Fruit fly (Drosophila melanogaster) whole organism, embryonic: ENCODE data around the gene CG7551.

Experiments used
- Awh ChIP-seq: fragments of 200-800 bp; sonication (Bioruptor generic); IDR thresholded peaks from 2 replicates; pipeline ENCODE4, ENCODE4 v1.3.6; 2022; ENCODE audit warnings: missing biosample characterization, missing genetic modification characterization
- CG10321 ChIP-seq: fragments of 200-800 bp; sonication (Bioruptor generic); IDR thresholded peaks from 2 replicates; pipeline ENCODE4 v1.3.6; 2022; ENCODE audit warnings: missing biosample characterization, missing genetic modification characterization
- CG13296 ChIP-seq: fragments of 200-800 bp; sonication (Bioruptor generic); optimal IDR thresholded peaks from 3 replicates; lab custom pipeline; 2018; ENCODE audit warnings: missing biosample characterization, mild to moderate bottlenecking, missing genetic modification characterization
- CG15011 ChIP-seq: fragments of 200-800 bp; sonication (Bioruptor generic); optimal IDR thresholded peaks from 3 replicates; lab custom pipeline; 2018; ENCODE audit warnings: missing biosample characterization, mild to moderate bottlenecking, missing genetic modification characterization
- CG15514 ChIP-seq: fragments of 200-800 bp; sonication (Bioruptor generic); optimal IDR thresholded peaks from 3 replicates; lab custom pipeline; 2017; ENCODE audit warnings: missing biosample characterization, missing genetic modification characterization, mild to moderate bottlenecking, moderate library complexity, missing genetic modification reagents
- CG17361 ChIP-seq: fragments of 200-800 bp; sonication (Bioruptor generic); IDR thresholded peaks from 3 replicates; pipeline ENCODE4 v1.3.6; 2022; ENCODE audit warnings: missing biosample characterization, missing genetic modification characterization
- CG17829 ChIP-seq: fragments of 200-800 bp; optimal IDR thresholded peaks from 2 replicates; lab custom pipeline; 2019; ENCODE audit warnings: missing biosample characterization, mild to moderate bottlenecking, missing genetic modification characterization, moderate library complexity
- CG17912 ChIP-seq: fragments of 200-800 bp; sonication (Bioruptor generic); optimal IDR thresholded peaks from 2 replicates; lab custom pipeline; 2018; ENCODE audit warnings: missing biosample characterization, mild to moderate bottlenecking, missing genetic modification characterization
- CG18619 ChIP-seq: fragments of 200-800 bp; sonication (Bioruptor generic); optimal IDR thresholded peaks from 3 replicates; lab custom pipeline; 2017; ENCODE audit warnings: missing biosample characterization, mild to moderate bottlenecking, missing genetic modification characterization
- CG30403 ChIP-seq: fragments of 200-800 bp; sonication (Bioruptor generic); optimal IDR thresholded peaks from 3 replicates; lab custom pipeline; 2016; ENCODE audit warnings: missing biosample characterization, missing genetic modification characterization
- CG34376 ChIP-seq: fragments of 200-800 bp; sonication (Bioruptor generic); optimal IDR thresholded peaks from 2 replicates; lab custom pipeline; 2018; ENCODE audit warnings: missing biosample characterization, mild to moderate bottlenecking, missing genetic modification characterization
- CG3838 ChIP-seq: fragments of 200-800 bp; sonication (Bioruptor generic); optimal IDR thresholded peaks from 3 replicates; lab custom pipeline; 2016; ENCODE audit warnings: missing biosample characterization, missing genetic modification characterization
- CG4854 ChIP-seq: fragments of 200-800 bp; sonication (Bioruptor generic); optimal IDR thresholded peaks from 2 replicates; lab custom pipeline; 2016; ENCODE audit warnings: missing biosample characterization, missing genetic modification characterization, inconsistent platforms
- CG6683 ChIP-seq: fragments of 200-800 bp; sonication (Bioruptor generic); optimal IDR thresholded peaks from 2 replicates; lab custom pipeline; 2017; ENCODE audit warnings: missing biosample characterization, mild to moderate bottlenecking, missing genetic modification characterization, missing genetic modification reagents
- CG6813 ChIP-seq: fragments of 200-800 bp; sonication (Bioruptor generic); optimal IDR thresholded peaks from 2 replicates; lab custom pipeline; 2017; ENCODE audit warnings: missing biosample characterization, missing genetic modification characterization, mild to moderate bottlenecking, moderate library complexity, missing genetic modification reagents
- CHES-1-like ChIP-seq: fragments of 200-800 bp; sonication (Bioruptor generic); optimal IDR thresholded peaks from 2 replicates; lab custom pipeline; 2016; ENCODE audit warnings: missing biosample characterization, missing genetic modification characterization
- Deaf1 ChIP-seq: fragments of 200-800 bp; optimal IDR thresholded peaks from 3 replicates; lab custom pipeline; 2019; ENCODE audit warnings: missing biosample characterization, mild to moderate bottlenecking, missing genetic modification characterization, moderate library complexity
- Dip3 ChIP-seq: fragments of 200-800 bp; sonication (Bioruptor generic); optimal IDR thresholded peaks from 3 replicates; lab custom pipeline; 2016; ENCODE audit warnings: missing biosample characterization, missing genetic modification characterization
- Elba2 ChIP-seq: fragments of 200-800 bp; sonication (Bioruptor generic); optimal IDR thresholded peaks from 3 replicates; lab custom pipeline; 2016; ENCODE audit warnings: missing biosample characterization, missing genetic modification characterization
- HHEX ChIP-seq: fragments of 200-800 bp; sonication (Bioruptor generic); optimal IDR thresholded peaks from 3 replicates; lab custom pipeline; 2017; ENCODE audit warnings: missing biosample characterization, mild to moderate bottlenecking, missing genetic modification characterization, missing genetic modification reagents
- Hey ChIP-seq: fragments of 200-800 bp; sonication (Bioruptor generic); optimal IDR thresholded peaks from 3 replicates; lab custom pipeline; 2018; ENCODE audit warnings: missing biosample characterization, mild to moderate bottlenecking, missing genetic modification characterization
- Hr39 ChIP-seq: fragments of >200 bp; optimal IDR thresholded peaks from 2 replicates; lab custom pipeline; 2017
- Lim3 ChIP-seq: fragments of 200-800 bp; sonication (Bioruptor generic); IDR thresholded peaks from 2 replicates; pipeline ENCODE4 v1.3.6; 2022; ENCODE audit warnings: missing biosample characterization, missing genetic modification characterization
- Lpt ChIP-seq: fragments of >200 bp; optimal IDR thresholded peaks from 2 replicates; lab custom pipeline; 2018; ENCODE audit warnings: missing biosample characterization, missing genetic modification characterization
- Max ChIP-seq: fragments of 200-800 bp; sonication (Bioruptor generic); optimal IDR thresholded peaks from 2 replicates; lab custom pipeline; 2016; ENCODE audit warnings: missing biosample characterization, mild to moderate bottlenecking, missing genetic modification characterization
- Mrtf ChIP-seq: fragments of 200-800 bp; sonication (Bioruptor generic); IDR thresholded peaks from 3 replicates; pipeline ENCODE4 v1.3.6; 2022; ENCODE audit warnings: missing biosample characterization, missing genetic modification characterization
- Nf-YB ChIP-seq: fragments of 200-800 bp; sonication (Bioruptor generic); optimal IDR thresholded peaks from 3 replicates; lab custom pipeline; 2019; ENCODE audit warnings: missing biosample characterization, mild to moderate bottlenecking, missing genetic modification characterization, moderate library complexity
- Opbp ChIP-seq: fragments of 200-800 bp; sonication (Bioruptor generic); IDR thresholded peaks from 3 replicates; pipeline ENCODE4 v1.3.6; 2022; ENCODE audit warnings: missing biosample characterization, missing genetic modification characterization; ENCODE audit not compliant: partially characterized antibody
- Ptx1 ChIP-seq: fragments of 200-800 bp; sonication (Bioruptor generic); IDR thresholded peaks from 2 replicates; pipeline ENCODE4 v1.3.6; 2022; ENCODE audit warnings: missing biosample characterization, missing genetic modification characterization
- Six4 ChIP-seq: fragments of 200-800 bp; sonication (Bioruptor generic); optimal IDR thresholded peaks from 2 replicates; lab custom pipeline; 2016; ENCODE audit warnings: missing biosample characterization, missing genetic modification characterization
- Sry-δ ChIP-seq: fragments of 200-800 bp; sonication (Bioruptor generic); optimal IDR thresholded peaks from 2 replicates; lab custom pipeline; 2016; ENCODE audit warnings: missing biosample characterization, missing genetic modification characterization
- amos ChIP-seq: fragments of 200-800 bp; sonication (Bioruptor generic); IDR thresholded peaks from 2 replicates; pipeline ENCODE4 v1.3.6; 2022; ENCODE audit warnings: missing biosample characterization, missing genetic modification characterization; ENCODE audit not compliant: partially characterized antibody
- az2 ChIP-seq: fragments of 200-800 bp; sonication (Bioruptor generic); optimal IDR thresholded peaks from 3 replicates; lab custom pipeline; 2016; ENCODE audit warnings: missing biosample characterization, missing genetic modification characterization
- caup ChIP-seq: fragments of 200-800 bp; sonication (Bioruptor generic); optimal IDR thresholded peaks from 3 replicates; lab custom pipeline; 2017; ENCODE audit warnings: missing biosample characterization, mild to moderate bottlenecking, missing genetic modification characterization, moderate library complexity; ENCODE audit not compliant: severe bottlenecking
- chif ChIP-seq, 2 experiments: fragments of 200-800 bp; sonication (Bioruptor generic); optimal IDR thresholded peaks; 3 replicates each; lab custom pipeline; 2016; ENCODE audit warnings: missing biosample characterization in 2 of 2, missing genetic modification characterization in 2 of 2
- croc ChIP-seq: fragments of 200-800 bp; sonication (Bioruptor generic); conservative IDR thresholded peaks from 3 replicates; pipeline ENCODE4 v1.3.6; 2022; ENCODE audit warnings: missing biosample characterization, missing genetic modification characterization
- fd102C ChIP-seq: fragments of 200-800 bp; sonication (Bioruptor generic); optimal IDR thresholded peaks from 2 replicates; lab custom pipeline; 2018; ENCODE audit warnings: missing biosample characterization, mild to moderate bottlenecking, missing genetic modification characterization, moderate library complexity
- ken ChIP-seq: fragments of 200-800 bp; sonication (Bioruptor generic); IDR thresholded peaks from 3 replicates; pipeline ENCODE4 v1.3.6; 2022; ENCODE audit warnings: missing biosample characterization, missing genetic modification characterization
- kni ChIP-seq: fragments of 200-800 bp; sonication (Bioruptor generic); optimal IDR thresholded peaks from 3 replicates; lab custom pipeline; 2017; ENCODE audit warnings: mild to moderate bottlenecking, missing biosample characterization, missing genetic modification reagents, missing genetic modification characterization
- nerfin-2 ChIP-seq: fragments of 200-800 bp; sonication (Bioruptor generic); IDR thresholded peaks from 2 replicates; pipeline ENCODE4 v1.3.6; 2022; ENCODE audit warnings: missing biosample characterization, missing genetic modification characterization; ENCODE audit not compliant: partially characterized antibody
- pan ChIP-seq, 4 experiments: fragments of >200 bp in 3 of 4; fragments of 200-800 bp in 1 of 4; sonication (Bioruptor generic) in 1 of 4; optimal IDR thresholded peaks in 3 of 4; IDR thresholded peaks in 1 of 4; 2 replicates each; pipeline versions ENCODE4 v1.3.6 to Lab custom; 2017 to 2022; ENCODE audit warnings: missing biosample characterization in 2 of 4, missing genetic modification characterization in 2 of 4, mixed read lengths in 1 of 4
- pfk ChIP-seq: fragments of 200-800 bp; sonication (Bioruptor generic); optimal IDR thresholded peaks from 2 replicates; lab custom pipeline; 2018; ENCODE audit warnings: missing biosample characterization, mild to moderate bottlenecking, missing genetic modification characterization, moderate library complexity
- pho ChIP-seq: fragments of 200-800 bp; sonication (Bioruptor generic); optimal IDR thresholded peaks from 2 replicates; lab custom pipeline; 2016; ENCODE audit warnings: missing biosample characterization, missing genetic modification characterization
- sens ChIP-seq: fragments of 200-800 bp; sonication (Bioruptor generic); peaks from one replicate; lab custom pipeline; 2016; ENCODE audit warnings: missing biosample characterization, missing genetic modification characterization
- ttk ChIP-seq: fragments of 200-800 bp; sonication (Bioruptor generic); IDR thresholded peaks from 2 replicates; pipeline ENCODE4 v2.1.2; 2022; ENCODE audit warnings: missing biosample characterization, missing genetic modification characterization
- usp ChIP-seq: fragments of >200 bp; optimal IDR thresholded peaks from 2 replicates; lab custom pipeline; 2017; ENCODE audit warnings: missing biosample characterization, missing genetic modification characterization
- vvl ChIP-seq: fragments of 200-800 bp; sonication (Bioruptor generic); IDR thresholded peaks from 2 replicates; pipeline ENCODE4 v1.3.6; 2022; ENCODE audit warnings: missing biosample characterization, missing genetic modification characterization
- wor ChIP-seq: fragments of 200-800 bp; sonication (Bioruptor generic); IDR thresholded peaks from 2 replicates; pipeline ENCODE4 v1.3.6; 2022; ENCODE audit warnings: missing biosample characterization, missing genetic modification characterization
- zfh1 ChIP-seq: fragments of 200-800 bp; sonication (Bioruptor generic); IDR thresholded peaks from 3 replicates; pipeline ENCODE4 v1.3.6; 2022; ENCODE audit warnings: missing biosample characterization, missing genetic modification characterization

Gene CG7551

DNA sequence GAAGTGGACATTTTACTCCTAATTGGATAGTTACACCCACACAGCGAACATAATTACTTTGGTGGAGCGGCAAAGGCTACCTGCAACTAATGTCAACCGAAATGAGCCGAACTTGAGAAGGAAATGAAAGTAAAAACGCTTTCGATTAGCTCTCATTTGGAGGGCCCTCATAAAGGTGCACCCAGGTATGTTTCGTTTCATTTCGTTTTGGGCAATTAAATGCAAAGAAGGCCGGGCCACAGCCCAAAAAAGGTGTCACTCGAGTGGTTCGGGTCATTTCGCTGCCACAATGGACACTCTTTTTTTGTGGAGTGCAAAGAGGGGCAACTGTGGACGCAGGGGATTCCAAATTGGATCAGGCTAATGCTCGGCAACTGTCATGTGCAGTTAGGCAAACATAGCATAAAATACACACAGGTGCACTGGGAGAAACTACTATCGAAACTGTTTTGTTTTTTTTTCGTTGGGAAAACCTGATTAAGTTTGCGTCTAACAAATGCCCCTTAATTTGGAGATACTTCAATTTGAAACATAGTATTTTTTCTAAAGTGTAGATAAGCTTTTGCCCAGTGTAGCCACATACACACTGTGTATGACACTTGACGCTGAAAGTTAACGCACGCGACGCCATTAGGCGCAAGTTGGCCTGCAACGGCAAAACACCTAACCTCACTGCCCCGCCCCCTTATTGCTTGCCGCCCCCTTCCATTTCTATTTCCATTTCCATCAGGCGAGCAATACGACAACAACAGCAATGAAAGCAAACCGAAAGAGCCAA is 41.6 kb upstream of the CG7551 start (continued):
- TF ChIP-seq Awh (peak; percentile 96), CG17912 (GFP tag; lab: Kevin White, UChicago) (no peak), vvl (GFP tag; lab: Robert Waterston, UW) (peak; percentile 98), Nf-YB (GFP tag; lab: Kevin White, UChicago) (peak; percentile 35), pfk (GFP tag; lab: Kevin White, UChicago) (no peak), croc (GFP tag; lab: Robert Waterston, UW) (peak; percentile 94), Deaf1 (tag; lab: Kevin White, UChicago) (no peak), pan (optimal IDR thresholded peaks at IDR 0.05; lab: Kevin White, UChicago) (no peak), pan (GFP tag; optimal IDR thresholded peaks at IDR 0.05 in 1 of 2, IDR thresholded peaks at IDR 0.05 in 1 of 2) (peak in 1 of 2 experiments; percentile 92), CG15011 (GFP tag; lab: Kevin White, UChicago) (peak; percentile 53), fd102C (GFP tag; lab: Kevin White, UChicago) (no peak), HHEX (GFP tag; lab: Kevin White, UChicago) (peak; percentile 62), Ptx1 (peak; percentile 92), Hey (tag; lab: Kevin White, UChicago) (peak; percentile 8), amos (GFP tag; lab: Robert Waterston, UW) (no peak), az2 (GFP tag; lab: Kevin White, UChicago) (peak; percentile 81), wor (GFP tag; lab: Robert Waterston, UW) (peak; percentile 91), ttk (GFP tag; lab: Robert Waterston, UW) (peak; percentile 97), CG34376 (no peak), Lpt (GFP tag; lab: Kevin White, UChicago) (no peak), usp (GFP tag; lab: Kevin White, UChicago) (no peak), Six4 (GFP tag; lab: Kevin White, UChicago) (peak; percentile 78), Elba2 (GFP tag; lab: Kevin White, UChicago) (no peak), Opbp (GFP tag; lab: Robert Waterston, UW) (no peak), Dip3 (GFP tag; lab: Kevin White, UChicago) (no peak), CG17361 (GFP tag; lab: Robert Waterston, UW) (peak; percentile 45; the same call in 2 of the 3 replicates), zfh1 (GFP tag; lab: Robert Waterston, UW) (peak; percentile 98), Hr39 (no peak), Lim3 (GFP tag; lab: Robert Waterston, UW) (peak; percentile 75), Mrtf (GFP tag; lab: Robert Waterston, UW) (peak; percentile 92), CHES-1-like (peak; percentile 73), Sry-δ (GFP tag; lab: Kevin White, UChicago) (peak; percentile 61), CG3838 (GFP tag; lab: Kevin White, UChicago) (no peak), pho (peak; percentile 15), CG18619 (peak; percentile 61), CG13296 (GFP tag; lab: Kevin White, UChicago) (no peak), CG4854 (peak; percentile 71), CG6683 (no peak), CG6813 (GFP tag; lab: Kevin White, UChicago) (peak; percentile 74), kni (GFP tag; lab: Kevin White, UChicago) (peak; percentile 97), Max (GFP tag; lab: Kevin White, UChicago) (peak; percentile 59), sens (GFP tag; lab: Kevin White, UChicago) (peak; percentile 97), CG17829 (tag; lab: Kevin White, UChicago) (peak; percentile 38), ken (GFP tag; lab: Robert Waterston, UW) (peak; percentile 96), caup (GFP tag; lab: Kevin White, UChicago) (peak; percentile 34), CG10321 (GFP tag; lab: Robert Waterston, UW) (peak; percentile 68), chif (GFP tag; optimal IDR thresholded peaks at IDR 0.05; lab: Kevin White, UChicago) (peak; percentile 85 to 87), nerfin-2 (GFP tag; lab: Robert Waterston, UW) (no peak), CG15514 (peak; percentile 25), CG30403 (GFP tag; lab: Kevin White, UChicago) (peak; percentile 78)
